Fruit fly (Drosophila melanogaster) whole organism, wandering third instar larva: ENCODE data around the gene zfh2.

ENCODE experiments used
- Abd-B ChIP-seq: fragments of >200 bp; optimal IDR thresholded peaks from 2 replicates; lab custom pipeline; 2017; ENCODE audit warnings: missing biosample characterization, missing genetic modification characterization
- CrebA ChIP-seq: fragments of 200-800 bp; sonication (Bioruptor generic); optimal IDR thresholded peaks from 2 replicates; lab custom pipeline; 2016; ENCODE audit warnings: missing biosample characterization, mild to moderate bottlenecking, missing genetic modification characterization, borderline replicate concordance
- Dfd ChIP-seq: fragments of >200 bp; optimal IDR thresholded peaks from 2 replicates; lab custom pipeline; 2017; ENCODE audit warnings: missing biosample characterization, missing genetic modification characterization
- Dif ChIP-seq: fragments of 200-275, 200-300 bp; sonication (Bioruptor generic); optimal IDR thresholded peaks from 2 replicates; lab custom pipeline; 2018; ENCODE audit warnings: missing biosample characterization, missing genetic modification characterization; ENCODE audit not compliant: partially characterized antibody
- Hnf4 ChIP-seq: fragments of 200-800 bp; sonication (Bioruptor generic); optimal IDR thresholded peaks from 2 replicates; lab custom pipeline; 2016; ENCODE audit warnings: missing biosample characterization, mild to moderate bottlenecking, missing genetic modification characterization
- Hr83 ChIP-seq: fragments of 200-300 bp; sonication (Bioruptor generic); optimal IDR thresholded peaks from 2 replicates; lab custom pipeline; 2016; ENCODE audit warnings: missing biosample characterization, mild to moderate bottlenecking, missing genetic modification characterization, moderate library complexity; ENCODE audit not compliant: poor library complexity, severe bottlenecking
- N ChIP-seq: fragments of >200 bp; optimal IDR thresholded peaks from 2 replicates; lab custom pipeline; 2018; ENCODE audit warnings: missing biosample characterization, missing external identifiers, missing genetic modification characterization
- OdsH ChIP-seq: fragments of 200-800 bp; sonication (Bioruptor generic); optimal IDR thresholded peaks from 2 replicates; lab custom pipeline; 2016; ENCODE audit warnings: missing biosample characterization, mild to moderate bottlenecking, missing genetic modification characterization
- brk ChIP-seq: fragments of 200-800 bp; sonication (Bioruptor generic); optimal IDR thresholded peaks from 2 replicates; lab custom pipeline; 2016; ENCODE audit warnings: missing biosample characterization, mild to moderate bottlenecking, missing genetic modification characterization
- dl ChIP-seq, 2 experiments: fragments of 175-275, 200-275 bp in 1 of 2; fragments of 200-275 bp in 1 of 2; sonication (Bioruptor generic); optimal IDR thresholded peaks; lab custom pipeline; 2018; ENCODE audit warnings: mild to moderate bottlenecking in 2 of 2, missing biosample characterization in 2 of 2, missing genetic modification characterization in 2 of 2, moderate library complexity in 2 of 2; ENCODE audit not compliant: partially characterized antibody in 2 of 2, insufficient read depth in 1 of 2
- fru ChIP-seq: fragments of 200-800 bp; sonication (Bioruptor generic); optimal IDR thresholded peaks from 3 replicates; lab custom pipeline; 2016; ENCODE audit warnings: missing biosample characterization, mild to moderate bottlenecking, missing genetic modification characterization
- pan ChIP-seq: fragments of >200 bp; optimal IDR thresholded peaks from 2 replicates; lab custom pipeline; 2017
- psq ChIP-seq: fragments of 200-800 bp; sonication (Bioruptor generic); optimal IDR thresholded peaks from 3 replicates; lab custom pipeline; 2017; ENCODE audit warnings: missing biosample characterization, mild to moderate bottlenecking, missing genetic modification characterization, moderate library complexity
- sage ChIP-seq: fragments of 200-800 bp; sonication (Bioruptor generic); optimal IDR thresholded peaks from 2 replicates; lab custom pipeline; 2016; ENCODE audit warnings: missing biosample characterization, mild to moderate bottlenecking, missing genetic modification characterization

- TF ChIP-seq Dfd (GFP tag; lab: Kevin White, UChicago) = no peak
- no peak for TF ChIP-seq fru
- TF ChIP-seq psq (GFP tag; lab: Kevin White, UChicago) = no peak
- no peak for TF ChIP-seq dl (GFP tag; optimal IDR thresholded peaks at IDR 0.05; lab: Kevin White, UChicago; ENCODE audit: insufficient read depth in 1 of 2, partially characterized antibody in 2 of 2)
- no peak for TF ChIP-seq brk (GFP tag; lab: Kevin White, UChicago)
- TF ChIP-seq Hnf4 (GFP tag; lab: Kevin White, UChicago) = no peak
- TF ChIP-seq Abd-B (GFP tag; lab: Kevin White, UChicago) = no peak
- TF ChIP-seq pan (lab: Kevin White, UChicago) = no peak
- no peak for TF ChIP-seq sage (GFP tag; lab: Kevin White, UChicago)
- no peak for TF ChIP-seq N (GFP tag; lab: Kevin White, UChicago)
- TF ChIP-seq Dif (GFP tag; lab: Kevin White, UChicago) = no peak
- TF ChIP-seq CrebA (GFP tag; lab: Kevin White, UChicago) = no peak
- TF ChIP-seq OdsH (GFP tag; lab: Kevin White, UChicago) = no peak
- no peak for TF ChIP-seq Hr83 (GFP tag; lab: Kevin White, UChicago)
Observed at dm6 chr4:481739-482138, 19.9 kb upstream of the zfh2 start.
